Fruit fly (Drosophila melanogaster) whole organism, prepupa: ENCODE data around the gene PNKP.

Experiments used
- CG16779 ChIP-seq: fragments of 200-800 bp; sonication (Bioruptor generic); optimal IDR thresholded peaks from 3 replicates; lab custom pipeline; 2017; ENCODE audit warnings: missing biosample characterization, mild to moderate bottlenecking, missing genetic modification characterization
- CG31627 ChIP-seq: fragments of 200-800 bp; sonication (Bioruptor generic); optimal IDR thresholded peaks from 3 replicates; lab custom pipeline; 2016; ENCODE audit warnings: missing biosample characterization, missing genetic modification characterization
- CG6854 ChIP-seq: fragments of 200-800 bp; sonication (Bioruptor generic); optimal IDR thresholded peaks from 2 replicates; lab custom pipeline; 2017; ENCODE audit warnings: missing biosample characterization, mild to moderate bottlenecking, missing genetic modification characterization
- CG8119 ChIP-seq: fragments of 200-800 bp; sonication (Bioruptor generic); IDR thresholded peaks from 3 replicates; pipeline ENCODE4 v1.3.6; 2022; ENCODE audit warnings: missing biosample characterization, missing genetic modification characterization
- Lpt ChIP-seq: fragments of 200-800 bp; sonication (Bioruptor generic); optimal IDR thresholded peaks from 3 replicates; lab custom pipeline; 2016; ENCODE audit warnings: missing biosample characterization, missing genetic modification characterization
- Smox ChIP-seq: fragments of 200-800 bp; sonication (Bioruptor generic); optimal IDR thresholded peaks from 3 replicates; lab custom pipeline; 2016; ENCODE audit warnings: missing biosample characterization, missing genetic modification characterization
- fd59A ChIP-seq: fragments of 200-800 bp; sonication (Bioruptor generic); optimal IDR thresholded peaks from 2 replicates; lab custom pipeline; 2017; ENCODE audit warnings: missing biosample characterization, mild to moderate bottlenecking, missing genetic modification characterization, missing genetic modification reagents
- fd85E ChIP-seq: fragments of 200-800 bp; sonication (Bioruptor generic); optimal IDR thresholded peaks from 3 replicates; lab custom pipeline; 2016; ENCODE audit warnings: missing biosample characterization, missing genetic modification characterization
- fkh ChIP-seq: fragments of 200-800 bp; sonication (Bioruptor generic); optimal IDR thresholded peaks from 3 replicates; lab custom pipeline; 2017; ENCODE audit warnings: missing biosample characterization, mild to moderate bottlenecking, missing genetic modification characterization, moderate library complexity
- net ChIP-seq: fragments of 200-800 bp; sonication (Bioruptor generic); optimal IDR thresholded peaks from 3 replicates; lab custom pipeline; 2016; ENCODE audit warnings: missing biosample characterization, missing genetic modification characterization

DNA sequence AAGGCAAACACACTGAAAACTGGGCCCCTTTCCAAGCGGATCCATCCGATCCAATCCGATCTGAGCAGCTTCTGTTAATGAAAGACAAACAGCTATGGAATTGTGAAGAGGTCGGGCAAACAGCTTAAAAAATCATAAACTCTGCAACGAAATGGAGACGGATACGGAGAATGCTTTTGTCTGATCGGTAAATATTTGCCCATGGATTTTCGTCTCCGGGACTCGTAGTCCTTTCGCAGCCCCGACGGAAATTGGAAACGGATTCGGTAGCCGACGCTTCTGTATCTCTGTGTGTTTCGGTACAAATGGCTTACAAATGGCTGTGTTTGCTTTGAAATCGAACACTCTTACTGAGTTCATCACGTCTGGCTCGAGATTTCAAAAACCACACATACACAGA, 16.4 kb downstream of the PNKP start:
- TF ChIP-seq Smox (GFP tag; lab: Kevin White, UChicago) (no peak), net (GFP tag; lab: Kevin White, UChicago) (no peak), CG6854 (GFP tag; lab: Kevin White, UChicago) (no peak), fd59A (GFP tag; lab: Kevin White, UChicago) (no peak), fkh (GFP tag; lab: Kevin White, UChicago) (peak; percentile 33), CG16779 (tag; lab: Kevin White, UChicago) (no peak), Lpt (no peak), CG31627 (GFP tag; lab: Kevin White, UChicago) (no peak), fd85E (GFP tag; lab: Kevin White, UChicago) (no peak), CG8119 (no peak)
